Worm (Caenorhabditis elegans) whole organism, L3 larva: ENCODE data around the gene col-179.

ENCODE experiments used
- aly-2 ChIP-seq: fragments of 150-350 bp; optimal IDR thresholded peaks from 2 replicates; lab custom pipeline; 2014; ENCODE audit warnings: missing biosample characterization, missing genetic modification characterization
- ama-1 ChIP-seq: fragments of 150-350 bp; optimal IDR thresholded peaks from 2 replicates; lab custom pipeline; 2018
- ceh-28 ChIP-seq: fragments of 150-350 bp; optimal IDR thresholded peaks from 2 replicates; lab custom pipeline; 2014; ENCODE audit warnings: missing biosample characterization, missing genetic modification reagents, missing genetic modification characterization
- ceh-9 ChIP-seq: sonication (generic microtip); optimal IDR thresholded peaks from 2 replicates; lab custom pipeline; 2018; ENCODE audit warnings: missing biosample characterization, missing genetic modification characterization
- daf-12 ChIP-seq: fragments of 150-350 bp; optimal IDR thresholded peaks from 2 replicates; lab custom pipeline; 2014; ENCODE audit warnings: missing biosample characterization, missing genetic modification reagents, missing genetic modification characterization
- egl-27 ChIP-seq: sonication (generic microtip); optimal IDR thresholded peaks from 4 replicates; lab custom pipeline; 2017; ENCODE audit warnings: missing biosample characterization, missing genetic modification reagents, missing genetic modification characterization
- egl-5 ChIP-seq: fragments of 150-350 bp; optimal IDR thresholded peaks from 2 replicates; lab custom pipeline; 2017; ENCODE audit warnings: missing biosample characterization, missing genetic modification reagents, missing genetic modification characterization, inconsistent platforms
- elt-2 ChIP-seq: sonication (generic microtip); optimal IDR thresholded peaks from 2 replicates; lab custom pipeline; 2016; ENCODE audit warnings: missing genetic modification reagents, mild to moderate bottlenecking, missing genetic modification characterization, missing compliant biosample characterization
- elt-3 ChIP-seq, 3 experiments: fragments of 150-350 bp in 1 of 3; sonication (generic microtip) in 2 of 3; optimal IDR thresholded peaks; 2 replicates in 2 of 3; 4 replicates in 1 of 3; lab custom pipeline; 2014 to 2017; ENCODE audit warnings: missing biosample characterization in 3 of 3, missing genetic modification characterization in 3 of 3
- fos-1 ChIP-seq: fragments of 150-350 bp; optimal IDR thresholded peaks from 2 replicates; lab custom pipeline; 2014; ENCODE audit warnings: missing biosample characterization, missing genetic modification characterization
- hmg-11 ChIP-seq: sonication (generic microtip); optimal IDR thresholded peaks from 2 replicates; lab custom pipeline; 2016; ENCODE audit warnings: missing genetic modification characterization, missing compliant biosample characterization
- lin-15B ChIP-seq: fragments of 150-350 bp; optimal IDR thresholded peaks from 2 replicates; lab custom pipeline; 2014; ENCODE audit warnings: missing biosample characterization, missing genetic modification characterization
- lin-39 ChIP-seq: fragments of 150-350 bp; optimal IDR thresholded peaks from 2 replicates; lab custom pipeline; 2018; ENCODE audit warnings: missing biosample characterization, missing genetic modification reagents, missing genetic modification characterization
- lsy-12 ChIP-seq: sonication (generic microtip); optimal IDR thresholded peaks from 2 replicates; lab custom pipeline; 2016; ENCODE audit warnings: mild to moderate bottlenecking, missing genetic modification characterization, missing compliant biosample characterization
- mdl-1 ChIP-seq: fragments of 150-350 bp; optimal IDR thresholded peaks from 2 replicates; lab custom pipeline; 2014; ENCODE audit warnings: missing biosample characterization, missing genetic modification characterization
- mml-1 ChIP-seq: fragments of 150-350 bp; sonication (generic microtip); optimal IDR thresholded peaks from 3 replicates; lab custom pipeline; 2014; ENCODE audit warnings: missing biosample characterization, missing genetic modification characterization
- nfya-1 ChIP-seq: sonication (generic microtip); optimal IDR thresholded peaks from 2 replicates; lab custom pipeline; 2017; ENCODE audit warnings: missing genetic modification characterization, mild to moderate bottlenecking, missing compliant biosample characterization, antibody characterized with exemption, moderate library complexity; ENCODE audit not compliant: insufficient read depth
- nhr-11 ChIP-seq: fragments of 150-350 bp; optimal IDR thresholded peaks from 2 replicates; lab custom pipeline; 2014; ENCODE audit warnings: missing biosample characterization, missing genetic modification characterization
- nhr-12 ChIP-seq: fragments of 150-350 bp; optimal IDR thresholded peaks from 2 replicates; lab custom pipeline; 2014; ENCODE audit warnings: missing biosample characterization, missing genetic modification characterization
- nhr-23 ChIP-seq: fragments of 150-350 bp; optimal IDR thresholded peaks from 2 replicates; lab custom pipeline; 2014; ENCODE audit warnings: missing biosample characterization, missing genetic modification reagents, missing genetic modification characterization
- nhr-237 ChIP-seq: fragments of 150-350 bp; optimal IDR thresholded peaks from 2 replicates; lab custom pipeline; 2014; ENCODE audit warnings: missing biosample characterization, missing genetic modification characterization
- nhr-25 ChIP-seq: sonication (generic microtip); optimal IDR thresholded peaks from 2 replicates; lab custom pipeline; 2017; ENCODE audit warnings: missing biosample characterization, missing genetic modification characterization
- nhr-43 ChIP-seq: sonication (generic microtip); optimal IDR thresholded peaks from 2 replicates; lab custom pipeline; 2016; ENCODE audit warnings: mild to moderate bottlenecking, missing genetic modification characterization, missing compliant biosample characterization; ENCODE audit not compliant: poor library complexity, severe bottlenecking
- nhr-76 ChIP-seq: fragments of 150-350 bp; sonication (generic microtip); optimal IDR thresholded peaks from 5 replicates; lab custom pipeline; 2014; ENCODE audit warnings: missing biosample characterization, missing genetic modification characterization
- nhr-77 ChIP-seq: fragments of 150-350 bp; optimal IDR thresholded peaks from 2 replicates; lab custom pipeline; 2014; ENCODE audit warnings: missing biosample characterization, missing genetic modification characterization
- pha-4 ChIP-seq: fragments of 150-350 bp; optimal IDR thresholded peaks from 2 replicates; lab custom pipeline; 2014; ENCODE audit warnings: missing biosample characterization, missing genetic modification reagents, missing genetic modification characterization
- sea-2 ChIP-seq: fragments of 150-350 bp; sonication (generic microtip); optimal IDR thresholded peaks from 4 replicates; lab custom pipeline; 2014; ENCODE audit warnings: missing biosample characterization, missing genetic modification reagents, missing genetic modification characterization
- snpc-4 ChIP-seq: fragments of 150-350 bp; optimal IDR thresholded peaks from 2 replicates; lab custom pipeline; 2014; ENCODE audit warnings: missing biosample characterization, missing genetic modification characterization
- tbx-2 ChIP-seq: sonication (generic microtip); optimal IDR thresholded peaks from 2 replicates; lab custom pipeline; 2016; ENCODE audit warnings: mild to moderate bottlenecking, missing genetic modification characterization, missing compliant biosample characterization
- unc-39 ChIP-seq: sonication (generic microtip); optimal IDR thresholded peaks from 4 replicates; lab custom pipeline; 2017; ENCODE audit warnings: missing biosample characterization, missing genetic modification characterization
- unc-62 ChIP-seq: fragments of 150-350 bp; sonication (generic microtip); optimal IDR thresholded peaks from 4 replicates; lab custom pipeline; 2014; ENCODE audit warnings: missing biosample characterization, missing genetic modification reagents, missing genetic modification characterization
- ztf-4 ChIP-seq: fragments of 150-350 bp; optimal IDR thresholded peaks from 2 replicates; lab custom pipeline; 2014; ENCODE audit warnings: missing biosample characterization, missing genetic modification characterization

Gene col-179

ce11 chrX:11222597-11223218 lies 21.4 kb downstream of the col-179 start, which contains the start of gene C34F6.9:
C34F6.9 (minus strand) TSS chrX:11222647.
- TF ChIP-seq lin-39 (tag; lab: Kevin White, UChicago), result no peak
- no peak for TF ChIP-seq daf-12 (tag; lab: Kevin White, UChicago)
- TF ChIP-seq elt-2 (tag; lab: Kevin White, UChicago), result no peak
- peak; percentile 31 for TF ChIP-seq hmg-11
- TF ChIP-seq ceh-9 (tag; lab: Kevin White, UChicago), result no peak

ce11 chrX:11226595-11226994 lies 25.3 kb downstream of the col-179 start, which contains the start of gene C34F6.12:
C34F6.12 (minus strand) TSS chrX:11226695.
- TF ChIP-seq snpc-4 (tag; lab: Kevin White, UChicago) (no peak), nhr-12 (tag; lab: Kevin White, UChicago) (no peak), egl-5 (tag; lab: Kevin White, UChicago) (no peak), nhr-76 (tag; lab: Kevin White, UChicago) (no peak), nhr-43 (tag; lab: Kevin White, UChicago) (no peak), egl-27 (tag; lab: Kevin White, UChicago) (no peak), nhr-23 (tag; lab: Kevin White, UChicago) (no peak), tbx-2 (no peak), ceh-9 (tag; lab: Kevin White, UChicago) (no peak), aly-2 (tag; lab: Kevin White, UChicago) (no peak), unc-62 (no peak)

ce11 chrX:11240585-11241115 lies 39.4 kb downstream of the col-179 start, which contains the start of gene C34F6.10:
C34F6.10 (minus strand) TSS chrX:11240635.
- TF ChIP-seq lin-39 (tag; lab: Kevin White, UChicago) (peak; percentile 1), ztf-4 (tag; lab: Kevin White, UChicago) (no peak), ama-1 (lab: Kevin White, UChicago) (peak; percentile 5), egl-5 (tag; lab: Kevin White, UChicago) (no peak), lsy-12 (tag; lab: Kevin White, UChicago) (peak; percentile 16), nfya-1 (peak; percentile 5), pha-4 (no peak)

- TF ChIP-seq elt-2 (tag; lab: Kevin White, UChicago), result no peak
- no peak for TF ChIP-seq sea-2
- peak; percentile 14 for TF ChIP-seq hmg-11
- no peak for TF ChIP-seq nhr-11 (tag; lab: Kevin White, UChicago)
- peak; percentile 21 for TF ChIP-seq nfya-1
- TF ChIP-seq elt-3 (tag; optimal IDR thresholded peaks at IDR 0.05; lab: Kevin White, UChicago), result no peak
Observed at ce11 chrX:11241479-11241878, 40.2 kb downstream of the col-179 start.

ce11 chrX:11243604-11244003 lies 42.3 kb downstream of the col-179 start:
- TF ChIP-seq elt-2 (tag; lab: Kevin White, UChicago), result no peak
- TF ChIP-seq unc-39, result no peak
- no peak for TF ChIP-seq ama-1 (lab: Kevin White, UChicago)
- TF ChIP-seq mml-1 (tag; lab: Kevin White, UChicago), result no peak
- no peak for TF ChIP-seq egl-27 (tag; lab: Kevin White, UChicago)
- TF ChIP-seq hmg-11, result no peak
- TF ChIP-seq nhr-43 (tag; lab: Kevin White, UChicago), result no peak
- TF ChIP-seq nhr-11 (tag; lab: Kevin White, UChicago), result no peak

- TF ChIP-seq elt-3 (tag; optimal IDR thresholded peaks at IDR 0.05; lab: Kevin White, UChicago) (no peak), fos-1 (no peak), hmg-11 (peak; percentile 13)
- TF ChIP-seq, all 47 proteins: peak for 1
Observed at ce11 chrX:11245056-11245455, 43.8 kb downstream of the col-179 start.

- peak; percentile 43 for TF ChIP-seq tbx-2
- TF ChIP-seq nhr-77 (tag; lab: Kevin White, UChicago), result no peak
- no peak for TF ChIP-seq mml-1 (tag; lab: Kevin White, UChicago)
- TF ChIP-seq mdl-1 (tag; lab: Kevin White, UChicago), result no peak
- TF ChIP-seq lin-15B (tag; lab: Kevin White, UChicago), result peak; percentile 9
- no peak for TF ChIP-seq ceh-9 (tag; lab: Kevin White, UChicago)
- TF ChIP-seq ama-1 (lab: Kevin White, UChicago), result no peak
- peak; percentile 49 for TF ChIP-seq pha-4
- TF ChIP-seq nfya-1, result peak; percentile 30
- peak; percentile 67 for TF ChIP-seq nhr-25 (tag; lab: Kevin White, UChicago)
- no peak for TF ChIP-seq nhr-237 (tag; lab: Kevin White, UChicago)
- TF ChIP-seq nhr-43 (tag; lab: Kevin White, UChicago), result peak; percentile 82
- no peak for TF ChIP-seq unc-39
- TF ChIP-seq nhr-23 (tag; lab: Kevin White, UChicago), result peak; percentile 87
- TF ChIP-seq nhr-76 (tag; lab: Kevin White, UChicago), result no peak
- TF ChIP-seq ceh-28 (tag; lab: Kevin White, UChicago), result no peak
- TF ChIP-seq, all 47 proteins: peak for 7
Observed at ce11 chrX:11248083-11248482, 46.8 kb downstream of the col-179 start.
